Worm (Caenorhabditis elegans) whole organism, L4/young adult: ENCODE data around the gene erfa-3.

Source experiments
- W03F9.2 ChIP-seq: fragments of 150-350 bp; optimal IDR thresholded peaks from 2 replicates; lab custom pipeline; 2014; ENCODE audit warnings: missing biosample characterization, missing genetic modification characterization
- dao-5 ChIP-seq: sonication (generic microtip); optimal IDR thresholded peaks from 2 replicates; lab custom pipeline; 2016; ENCODE audit warnings: missing genotype, missing genetic modification characterization, moderate library complexity, missing compliant biosample characterization
- him-1 ChIP-seq: sonication (generic microtip); optimal IDR thresholded peaks from 2 replicates; lab custom pipeline; 2016; ENCODE audit warnings: missing genotype, missing genetic modification reagents, missing genetic modification characterization, missing compliant biosample characterization

erfa-3 gene

DNA sequence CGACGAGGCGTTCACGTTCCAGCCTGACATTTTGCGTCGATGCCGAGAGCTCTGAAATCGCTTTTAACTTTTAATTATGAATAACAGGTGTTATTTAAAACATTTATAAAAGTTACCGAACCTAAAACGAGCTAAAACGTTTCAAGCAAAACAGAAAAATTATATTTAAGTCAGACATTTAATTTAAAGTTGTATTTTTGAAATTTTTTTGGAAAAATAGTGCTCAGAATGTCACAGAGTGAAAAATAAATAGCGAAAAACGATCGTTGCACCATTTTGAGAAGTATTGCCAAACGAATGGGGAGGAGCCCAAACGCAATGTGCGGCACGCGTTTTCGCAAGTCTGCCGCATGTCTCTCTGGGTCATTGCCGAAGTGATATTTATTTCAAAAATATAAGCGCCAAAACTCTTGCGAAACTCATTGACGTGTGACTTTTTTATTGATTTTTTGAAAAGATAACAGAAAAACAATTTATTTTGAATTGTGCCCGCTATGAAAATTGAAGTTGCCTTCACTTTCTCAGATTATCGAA lies at the start of gene erfa-3:
TSS of gene erfa-3 (minus strand) at position 51 of the 534 bp plus-strand sequence.
- no peak for TF ChIP-seq dao-5 (tag; lab: Kevin White, UChicago)
- TF ChIP-seq W03F9.2, result peak; percentile 68

DNA sequence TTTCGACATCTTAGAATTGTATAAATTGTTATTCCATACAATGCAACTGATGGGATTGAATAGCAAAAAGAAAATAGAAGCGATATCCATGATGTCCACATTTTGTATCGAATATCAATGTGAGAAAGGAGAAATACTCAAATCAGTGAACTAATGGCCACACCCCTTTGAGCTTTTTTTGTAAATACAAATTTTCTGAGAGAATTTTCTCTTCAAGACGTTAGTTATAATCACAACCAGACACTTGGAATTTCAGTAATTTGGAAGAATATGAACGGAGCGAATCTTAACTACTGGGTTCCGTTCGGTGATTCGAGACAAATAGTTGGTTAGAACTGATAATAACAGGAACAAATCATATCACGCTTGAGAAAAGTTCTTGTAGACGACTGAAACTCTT lies 48.9 kb upstream of the erfa-3 start, which contains the start of gene srg-41:
TSS of gene srg-41 (minus strand) at position 101 of the 400 bp plus-strand sequence.
- TF ChIP-seq W03F9.2, result no peak
- TF ChIP-seq him-1 (tag; lab: Kevin White, UChicago), result no peak
- TF ChIP-seq dao-5 (tag; lab: Kevin White, UChicago), result no peak

DNA sequence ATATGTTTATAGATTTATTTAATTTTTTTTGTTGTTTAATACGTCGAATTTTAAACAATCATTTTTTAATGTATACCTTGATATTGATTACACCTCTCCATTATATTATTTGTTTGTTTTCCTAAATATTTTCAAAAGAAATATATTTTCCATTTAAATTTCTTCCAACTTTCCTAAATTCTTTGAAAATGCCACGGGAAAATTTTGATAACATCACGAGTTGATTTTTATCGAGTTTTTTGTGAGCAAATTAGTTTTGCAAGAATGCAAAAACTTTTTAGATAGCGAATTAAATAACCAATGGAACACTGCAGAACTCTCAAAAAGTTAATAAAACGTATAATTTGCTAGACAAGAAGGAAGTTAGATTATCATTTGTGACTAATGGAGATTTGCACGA lies 45.1 kb upstream of the erfa-3 start, which contains the start of gene srg-42:
TSS of gene srg-42 (minus strand) at position 101 of the 400 bp plus-strand sequence.
- TF ChIP-seq him-1 (tag; lab: Kevin White, UChicago), result no peak
- TF ChIP-seq dao-5 (tag; lab: Kevin White, UChicago), result no peak
- TF ChIP-seq W03F9.2, result no peak

DNA sequence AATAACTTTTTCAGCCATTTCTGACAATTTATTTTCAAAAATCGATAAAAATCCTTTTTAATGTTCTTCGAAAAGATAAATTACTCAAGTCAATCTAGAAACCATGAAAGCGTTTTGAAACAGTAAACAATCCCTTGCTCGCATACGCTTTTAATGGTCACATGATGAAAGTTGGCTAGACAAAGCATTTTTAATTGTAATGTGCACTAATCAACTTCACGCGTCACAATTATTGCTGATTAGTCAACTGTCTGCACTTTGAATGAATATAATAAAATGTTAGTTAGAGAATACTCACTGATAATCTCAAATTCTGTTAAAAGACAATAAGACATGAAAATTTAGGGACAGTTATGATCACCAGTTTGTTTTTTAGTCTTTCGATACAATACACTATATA lies 43.7 kb upstream of the erfa-3 start:
- TF ChIP-seq dao-5 (tag; lab: Kevin White, UChicago) (no peak), him-1 (tag; lab: Kevin White, UChicago) (no peak), W03F9.2 (no peak)

DNA sequence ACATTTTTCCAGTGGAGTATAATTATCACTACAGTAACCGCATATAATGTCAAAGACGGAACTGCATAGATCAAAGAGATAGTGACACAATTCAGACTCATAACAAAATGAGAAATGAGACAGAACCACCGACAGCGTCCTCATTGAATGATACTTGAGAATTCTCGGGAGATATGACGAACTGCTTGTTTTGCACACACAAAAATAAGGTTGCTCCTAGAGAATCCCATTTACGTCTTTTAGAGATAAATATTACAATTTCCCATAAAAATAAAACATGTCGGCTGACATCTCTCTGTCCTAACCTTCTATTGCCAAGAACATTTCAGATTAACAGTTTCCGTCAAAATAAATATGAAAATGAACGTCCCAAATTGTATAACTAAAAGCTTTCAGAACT lies 42.7 kb upstream of the erfa-3 start, which contains the start of gene srg-38:
TSS of gene srg-38 (minus strand) at position 101 of the 400 bp plus-strand sequence.
- TF ChIP-seq dao-5 (tag; lab: Kevin White, UChicago), result no peak

DNA sequence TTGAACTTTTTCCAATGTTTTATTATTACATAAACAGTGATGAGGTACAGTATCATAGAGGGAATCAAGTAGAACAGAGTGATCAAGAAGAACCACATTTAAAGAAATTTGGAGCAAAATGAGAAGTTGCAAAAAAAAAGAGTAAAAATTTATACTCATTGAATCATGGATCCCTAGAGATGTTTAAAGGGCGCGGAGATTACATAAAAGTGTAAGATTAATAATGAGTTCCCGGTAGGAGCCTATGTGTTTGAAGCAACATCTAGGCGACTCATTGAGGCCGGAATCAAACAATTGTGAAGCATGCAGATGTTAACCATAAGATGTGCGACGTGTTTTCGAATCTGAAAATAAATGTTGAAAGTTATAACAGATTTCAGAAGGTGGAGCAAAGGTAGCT lies 39.4 kb upstream of the erfa-3 start, which contains the start of gene srg-39:
TSS of gene srg-39 (minus strand) at position 101 of the 400 bp plus-strand sequence.
- TF ChIP-seq dao-5 (tag; lab: Kevin White, UChicago) (no peak), W03F9.2 (no peak), him-1 (tag; lab: Kevin White, UChicago) (no peak)

DNA sequence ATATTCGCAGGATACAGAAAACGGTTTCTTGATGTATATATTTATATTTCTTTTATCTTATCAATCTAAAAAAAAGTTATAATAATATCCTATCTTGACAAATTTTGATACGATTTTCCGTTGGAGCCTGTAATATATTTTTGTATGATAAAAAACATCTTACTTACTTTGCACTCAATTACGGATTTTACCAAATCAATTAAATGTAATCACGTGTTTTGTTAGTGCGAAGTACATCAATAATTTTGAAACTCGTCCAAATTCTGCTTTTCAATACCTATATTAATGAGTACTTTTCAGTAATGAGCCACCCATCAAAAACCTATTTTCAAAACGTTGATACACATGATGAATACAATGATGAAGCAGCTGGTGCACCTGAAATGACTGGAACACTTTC lies 36.5 kb upstream of the erfa-3 start, which contains the start of gene T19C4.1:
TSS of gene T19C4.1 (plus strand) at position 301 of the 400 bp plus-strand sequence.
- TF ChIP-seq W03F9.2 (no peak), him-1 (tag; lab: Kevin White, UChicago) (no peak), dao-5 (tag; lab: Kevin White, UChicago) (no peak)

DNA sequence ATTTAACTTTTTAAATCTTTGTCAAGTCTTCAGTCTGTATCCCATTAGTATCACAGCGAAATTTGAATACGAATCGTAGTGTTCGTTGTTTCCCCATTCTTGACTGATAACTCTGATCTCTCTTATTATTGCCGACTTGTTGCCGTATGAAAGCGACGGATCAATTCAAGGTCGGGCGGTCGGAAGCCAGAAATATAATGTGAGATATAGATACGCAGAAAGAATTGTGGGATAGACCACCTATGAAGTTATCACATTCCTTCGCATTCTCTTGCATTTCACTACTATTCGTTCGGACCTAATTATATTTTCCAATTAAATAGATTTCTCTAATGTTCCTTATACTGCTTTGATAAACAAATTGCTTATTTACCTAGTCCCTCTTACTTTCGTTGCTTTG lies 36.1 kb upstream of the erfa-3 start:
- TF ChIP-seq dao-5 (tag; lab: Kevin White, UChicago), result no peak
- no peak for TF ChIP-seq him-1 (tag; lab: Kevin White, UChicago)
- TF ChIP-seq W03F9.2, result no peak

DNA sequence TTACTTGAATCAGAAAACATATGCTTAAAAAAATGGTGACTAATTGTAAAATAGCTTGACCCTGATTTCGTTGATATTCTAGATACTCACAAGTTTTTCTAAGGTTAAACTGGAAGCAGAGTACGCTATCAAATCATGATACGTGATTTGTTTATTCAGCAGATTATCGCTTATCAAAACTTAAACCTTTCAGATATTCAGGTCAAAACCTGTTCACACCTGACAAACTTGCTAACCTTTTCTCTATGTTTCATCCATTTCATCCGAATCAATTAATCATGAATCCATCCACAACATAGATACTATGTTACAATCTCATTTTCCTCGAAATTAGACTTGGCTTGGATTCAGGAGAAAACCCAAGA lies 34.9 kb upstream of the erfa-3 start:
- TF ChIP-seq him-1 (tag; lab: Kevin White, UChicago), result no peak
- no peak for TF ChIP-seq W03F9.2
- no peak for TF ChIP-seq dao-5 (tag; lab: Kevin White, UChicago)

DNA sequence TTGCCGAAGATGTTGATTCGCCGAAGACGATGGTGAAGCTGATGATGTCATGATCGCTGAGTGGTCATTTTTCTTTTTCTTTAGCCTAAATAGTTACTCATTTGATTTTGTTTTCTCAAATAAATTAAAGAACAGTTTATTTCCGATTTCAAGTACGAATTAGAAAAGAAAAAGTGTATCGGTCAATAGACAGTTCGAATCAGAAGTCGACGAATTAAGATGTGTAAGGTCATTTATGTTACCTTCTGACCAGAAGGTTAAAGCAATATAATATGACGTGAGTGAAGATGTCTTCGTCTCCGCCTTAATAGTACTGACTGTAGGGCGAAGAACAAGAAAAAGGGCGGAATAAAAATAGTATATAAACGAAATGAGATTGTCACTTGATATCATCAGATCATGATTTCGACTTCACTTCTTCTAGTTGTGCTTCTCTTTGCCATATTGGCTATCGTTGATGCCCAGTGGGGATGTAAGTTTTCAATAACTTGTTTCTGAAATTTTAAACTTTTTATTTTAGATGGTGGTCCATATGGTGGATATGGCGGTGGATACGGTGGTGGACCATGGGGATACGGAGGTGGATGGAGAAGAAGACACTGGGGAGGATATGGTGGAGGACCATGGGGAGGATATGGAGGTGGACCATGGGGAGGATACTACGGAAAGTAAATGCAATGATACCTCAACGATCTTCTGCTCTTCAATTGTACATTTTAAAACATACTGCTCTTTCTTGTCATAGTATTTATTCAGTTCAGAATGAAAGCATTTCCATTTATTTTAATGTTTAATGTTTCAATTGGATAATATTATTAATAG lies 34.3 kb upstream of the erfa-3 start, which contains the start of the genes T19C4.24 and nlp-33:
TSS of gene T19C4.24 (minus strand) at position 51 of the 822 bp plus-strand sequence.
TSS of gene nlp-33 (plus strand) at position 389 of the 822 bp plus-strand sequence.
- no peak for TF ChIP-seq him-1 (tag; lab: Kevin White, UChicago)
- no peak for TF ChIP-seq dao-5 (tag; lab: Kevin White, UChicago)
- TF ChIP-seq W03F9.2, result no peak

DNA sequence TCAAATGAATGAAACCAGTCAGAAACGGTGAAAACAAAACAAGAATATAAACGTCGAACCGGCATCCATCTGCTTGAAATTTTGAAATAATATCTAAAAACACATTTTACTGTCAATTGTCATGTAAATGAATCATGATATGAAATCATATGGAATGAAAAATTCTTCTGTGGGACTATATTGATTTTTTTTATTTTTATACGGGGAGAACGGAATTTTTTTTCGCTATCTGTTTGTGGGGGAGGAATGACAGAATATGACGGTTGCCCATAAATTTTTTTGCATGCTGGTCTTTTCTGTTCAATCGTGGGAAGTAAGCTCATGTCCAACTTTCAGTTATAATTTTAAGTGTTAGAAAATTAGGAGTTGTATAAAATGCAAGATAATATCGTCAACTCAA lies 31.8 kb upstream of the erfa-3 start, which contains the start of gene C06H2.7:
TSS of gene C06H2.7 (minus strand) at position 101 of the 400 bp plus-strand sequence.
- TF ChIP-seq W03F9.2 (no peak), dao-5 (tag; lab: Kevin White, UChicago) (no peak), him-1 (tag; lab: Kevin White, UChicago) (no peak)

DNA sequence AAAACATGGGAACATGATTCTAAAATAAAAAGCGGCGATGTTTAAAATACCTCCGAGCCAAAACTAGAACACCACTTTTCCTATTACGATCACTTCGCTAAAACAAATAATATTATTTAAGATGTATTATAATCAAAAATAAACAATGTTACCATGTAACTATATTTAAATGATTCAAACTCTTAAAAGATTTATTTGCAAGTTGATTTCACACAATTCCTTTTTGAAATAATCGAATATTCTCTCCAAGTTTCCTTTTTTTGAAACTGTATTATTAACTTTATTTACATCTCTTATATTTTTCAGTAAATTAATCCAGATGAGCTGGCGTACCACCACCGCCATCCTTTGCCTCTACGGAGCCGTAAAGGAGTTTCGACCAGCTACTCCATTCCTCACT lies 28.3 kb upstream of the erfa-3 start, which contains the start of gene folt-1:
TSS of gene folt-1 (plus strand) at position 301 of the 400 bp plus-strand sequence.
- TF ChIP-seq W03F9.2, result no peak
- no peak for TF ChIP-seq dao-5 (tag; lab: Kevin White, UChicago)
- no peak for TF ChIP-seq him-1 (tag; lab: Kevin White, UChicago)

DNA sequence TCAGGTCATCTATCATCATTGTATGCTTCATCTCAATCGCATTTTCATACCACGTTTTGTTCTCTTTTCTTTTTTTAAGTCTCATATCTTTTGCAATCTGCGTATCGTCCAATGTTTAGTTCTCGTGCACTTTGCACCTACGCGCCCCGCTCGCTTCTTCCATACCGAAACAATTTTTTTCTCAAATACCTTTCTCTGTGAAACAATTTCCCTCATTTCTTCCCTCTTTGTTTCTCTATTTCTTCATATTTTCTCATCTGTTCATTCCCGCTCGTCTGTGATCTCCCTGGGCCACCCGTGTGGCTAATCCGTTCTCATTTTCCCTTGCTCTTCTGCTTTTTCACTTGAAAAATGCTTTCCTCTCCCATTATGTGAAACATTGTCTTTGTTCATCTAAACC lies 27.4 kb upstream of the erfa-3 start:
- TF ChIP-seq dao-5 (tag; lab: Kevin White, UChicago) (no peak), him-1 (tag; lab: Kevin White, UChicago) (no peak), W03F9.2 (no peak)

DNA sequence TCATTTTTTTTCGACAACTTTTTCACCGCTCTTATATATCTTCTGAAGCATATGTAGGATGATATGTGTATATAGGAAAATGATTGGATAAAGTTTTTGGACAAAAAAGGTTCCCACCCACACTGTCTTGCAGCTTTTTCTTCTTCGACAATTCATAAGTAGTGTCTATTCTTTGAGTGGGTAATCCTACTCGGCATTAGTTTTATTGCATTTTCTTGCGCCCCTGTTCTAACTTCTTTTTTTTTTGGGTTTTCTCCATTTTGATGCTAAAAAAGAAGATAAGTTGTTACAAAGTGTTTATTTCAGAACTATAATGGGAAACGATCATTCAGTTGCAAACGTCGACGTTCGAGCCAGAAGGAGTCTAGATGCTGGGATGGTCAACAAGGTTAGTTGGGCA lies 21.4 kb upstream of the erfa-3 start, which contains the start of gene glb-3:
TSS of gene glb-3 (plus strand) at position 301 of the 400 bp plus-strand sequence.
- TF ChIP-seq W03F9.2 (no peak), him-1 (tag; lab: Kevin White, UChicago) (no peak), dao-5 (tag; lab: Kevin White, UChicago) (no peak)
